Comparison of ENCODE assay signal across 6 fruit fly cellular contexts in the genomic region with DNA sequence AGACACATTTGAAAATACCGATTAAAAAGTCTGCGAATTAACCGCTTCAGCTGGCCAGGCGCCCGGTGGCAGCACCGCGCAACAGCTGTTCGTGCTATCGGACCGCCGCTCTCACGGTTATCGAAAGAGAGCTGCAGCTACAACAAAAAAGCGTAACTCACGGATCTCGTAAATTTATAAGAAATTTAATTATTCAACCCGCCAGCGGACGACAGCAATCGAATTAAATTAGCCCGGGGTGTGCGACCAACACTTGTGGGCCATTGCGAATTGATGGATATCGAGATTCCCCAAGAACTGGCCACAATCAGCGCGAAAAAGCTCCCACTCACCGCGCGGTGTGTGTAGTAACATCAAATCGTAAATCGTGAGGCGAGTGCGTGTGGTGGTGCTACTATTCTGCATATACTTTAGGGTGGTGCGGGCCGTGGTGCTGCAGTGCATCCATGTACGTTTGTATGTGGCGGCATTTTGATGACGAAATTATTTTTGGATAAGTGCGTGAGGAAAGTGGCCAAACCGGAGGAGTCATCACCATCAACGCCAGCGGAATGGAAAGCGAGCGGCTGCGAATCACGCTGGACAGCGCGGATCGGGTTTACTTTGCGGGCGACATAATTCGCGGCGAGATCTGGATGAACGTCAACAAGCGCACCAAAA.
TF ChIP-seq lines count a peak whose summit lies in the region.

A gene (plus strand): TSS at position 119 of the 660 bp plus-strand sequence.

- TF ChIP-seq CTCF in whole organism, embryonic (GFP tag; optimal IDR thresholded peaks at IDR 0.05; lab: Kevin White, UChicago): peak; percentile 9

TF ChIP-seq in whole organism, 6 proteins besides CTCF, POLR2A, EP300 and RAD21:
- TF ChIP-seq pan (optimal IDR thresholded peaks at IDR 0.05; lab: Kevin White, UChicago) (no peak), Dll (optimal IDR thresholded peaks at IDR 0.05; lab: Kevin White, UChicago) (peak; percentile 26), psq (optimal IDR thresholded peaks at IDR 0.05; lab: Kevin White, UChicago) (no peak)

TF ChIP-seq in whole organism, adult, 20 proteins besides CTCF, POLR2A, EP300 and RAD21:
- TF ChIP-seq tj (GFP tag; optimal IDR thresholded peaks at IDR 0.05; lab: Kevin White, UChicago) (no peak), CG14711 (tag; optimal IDR thresholded peaks at IDR 0.05; lab: Kevin White, UChicago) (no peak), Mnt (GFP tag; optimal IDR thresholded peaks at IDR 0.05; lab: Kevin White, UChicago) (peak; percentile 9), CG11617 (GFP tag; optimal IDR thresholded peaks at IDR 0.05; lab: Kevin White, UChicago) (no peak), cic (GFP tag; optimal IDR thresholded peaks at IDR 0.05; lab: Kevin White, UChicago) (peak; percentile 4), CG1620 (GFP tag; optimal IDR thresholded peaks at IDR 0.05; lab: Kevin White, UChicago) (no peak), CG7101 (tag; optimal IDR thresholded peaks at IDR 0.05; lab: Kevin White, UChicago) (no peak), CG33017 (tag; optimal IDR thresholded peaks at IDR 0.05; lab: Kevin White, UChicago) (no peak), cnc (optimal IDR thresholded peaks at IDR 0.05; lab: Kevin White, UChicago) (no peak), bab1 (GFP tag; optimal IDR thresholded peaks at IDR 0.05; lab: Kevin White, UChicago) (peak; percentile 30), kay (GFP tag; lab: Kevin White, UChicago; ENCODE audit: borderline replicate concordance) (no peak), Clk (GFP tag; optimal IDR thresholded peaks at IDR 0.05; lab: Kevin White, UChicago) (no peak), CG12768 (GFP tag; optimal IDR thresholded peaks at IDR 0.05; lab: Kevin White, UChicago) (no peak), pad (GFP tag; optimal IDR thresholded peaks at IDR 0.05; lab: Kevin White, UChicago) (no peak), toe (GFP tag; optimal IDR thresholded peaks at IDR 0.05; lab: Kevin White, UChicago) (no peak)
TF ChIP-seq in whole organism, adult: peak in this region for 3.

TF ChIP-seq in whole organism, embryonic, 481 proteins besides CTCF, POLR2A, EP300 and RAD21 (continues in another document):
- peak; percentile 2 for TF ChIP-seq HmgZ (tag; optimal IDR thresholded peaks at IDR 0.05; lab: Kevin White, UChicago)
- TF ChIP-seq CG12391 (tag; optimal IDR thresholded peaks at IDR 0.05; lab: Kevin White, UChicago): no peak
- no peak for TF ChIP-seq Tbp (GFP tag; optimal IDR thresholded peaks at IDR 0.05; lab: Kevin White, UChicago)
- peak; percentile 63 to 95 for TF ChIP-seq crp (GFP tag; optimal IDR thresholded peaks at IDR 0.05; lab: Kevin White, UChicago)
- no peak for TF ChIP-seq Sox102F (GFP tag; optimal IDR thresholded peaks at IDR 0.05; lab: Kevin White, UChicago)
- TF ChIP-seq CG2129 (GFP tag; IDR thresholded peaks at IDR 0.05; lab: Robert Waterston, UW; ENCODE audit: partially characterized antibody): 0 out of 2 replicates have a peak, but pooled peaks have one; percentile 16
- TF ChIP-seq BtbVII (GFP tag; optimal IDR thresholded peaks at IDR 0.05; lab: Kevin White, UChicago): no peak
- peak; percentile 66; the same call in 2 of the 3 replicates for TF ChIP-seq CG6791 (GFP tag; IDR thresholded peaks at IDR 0.05; lab: Robert Waterston, UW; ENCODE audit: partially characterized antibody)
- peak; percentile 42; the same call in 1 of the 2 replicates for TF ChIP-seq amos (GFP tag; IDR thresholded peaks at IDR 0.05; lab: Robert Waterston, UW; ENCODE audit: partially characterized antibody)
- peak; percentile 28 for TF ChIP-seq MESR4 (GFP tag; optimal IDR thresholded peaks at IDR 0.05; lab: Kevin White, UChicago)
- TF ChIP-seq CG42726 (GFP tag; IDR thresholded peaks at IDR 0.05; lab: Robert Waterston, UW; ENCODE audit: partially characterized antibody): no peak
- TF ChIP-seq esg (GFP tag; conservative IDR thresholded peaks at IDR 0.05; lab: Robert Waterston, UW): no peak
- peak; percentile 67 for TF ChIP-seq Dref (GFP tag; IDR thresholded peaks at IDR 0.05; lab: Robert Waterston, UW)
- peak; percentile 46 for TF ChIP-seq abd-A (tag; optimal IDR thresholded peaks at IDR 0.05; lab: Kevin White, UChicago)

TF ChIP-seq in whole organism, prepupa, 60 proteins besides CTCF, POLR2A, EP300 and RAD21:
- TF ChIP-seq CG6163 (GFP tag; IDR thresholded peaks at IDR 0.05; lab: Robert Waterston, UW) (0 out of 3 replicates have a peak, but pooled peaks have one; percentile 14), CG6276 (GFP tag; optimal IDR thresholded peaks at IDR 0.05; lab: Kevin White, UChicago) (peak; percentile 29), svp (GFP tag; lab: Kevin White, UChicago) (peak; percentile 62), Eip78C (GFP tag; lab: Kevin White, UChicago) (peak; percentile 64), vri (GFP tag; optimal IDR thresholded peaks at IDR 0.05; lab: Kevin White, UChicago) (peak; percentile 60), ss (GFP tag; optimal IDR thresholded peaks at IDR 0.05; lab: Kevin White, UChicago) (peak; percentile 13 to 36), CG10631 (GFP tag; optimal IDR thresholded peaks at IDR 0.05; lab: Kevin White, UChicago) (no peak), CG6854 (GFP tag; optimal IDR thresholded peaks at IDR 0.05; lab: Kevin White, UChicago) (peak; percentile 52), CG1621 (tag; optimal IDR thresholded peaks at IDR 0.05; lab: Kevin White, UChicago) (peak; percentile 3), fkh (GFP tag; optimal IDR thresholded peaks at IDR 0.05; lab: Kevin White, UChicago) (no peak), cyc (GFP tag; optimal IDR thresholded peaks at IDR 0.05; lab: Kevin White, UChicago) (no peak)

TF ChIP-seq in whole organism, pupa, 21 proteins besides CTCF, POLR2A, EP300 and RAD21:
- TF ChIP-seq CG8159 (tag; optimal IDR thresholded peaks at IDR 0.05; lab: Kevin White, UChicago) (peak; percentile 75), gl (tag; optimal IDR thresholded peaks at IDR 0.05; lab: Kevin White, UChicago) (no peak), CG10348 (GFP tag; IDR thresholded peaks at IDR 0.05; lab: Robert Waterston, UW) (no peak), CG15710 (tag; optimal IDR thresholded peaks at IDR 0.05; lab: Kevin White, UChicago) (no peak), CG12605 (GFP tag; IDR thresholded peaks at IDR 0.05; lab: Robert Waterston, UW) (no peak), CG13204 (GFP tag; optimal IDR thresholded peaks at IDR 0.05; lab: Kevin White, UChicago) (peak; percentile 36), rn (GFP tag; IDR thresholded peaks at IDR 0.05; lab: Robert Waterston, UW) (no peak), Pif1A (GFP tag; optimal IDR thresholded peaks at IDR 0.05; lab: Kevin White, UChicago) (no peak), CG4496 (GFP tag; IDR thresholded peaks at IDR 0.05; lab: Robert Waterston, UW) (peak; percentile 6; the same call in 1 of the 3 replicates), CG14655 (GFP tag; optimal IDR thresholded peaks at IDR 0.05; lab: Kevin White, UChicago) (no peak), CG32121 (GFP tag; IDR thresholded peaks at IDR 0.05; lab: Robert Waterston, UW) (peak; percentile 29; the same call in 1 of the 2 replicates), Snoo (tag; optimal IDR thresholded peaks at IDR 0.05; lab: Kevin White, UChicago) (no peak), CG9948 (tag; optimal IDR thresholded peaks at IDR 0.05; lab: Kevin White, UChicago) (no peak), fd96Ca (GFP tag; IDR thresholded peaks at IDR 0.05; lab: Robert Waterston, UW) (0 out of 3 replicates have a peak, but pooled peaks have one; percentile 37), D1 (tag; optimal IDR thresholded peaks at IDR 0.05; lab: Kevin White, UChicago) (no peak), Ets98B (GFP tag; IDR thresholded peaks at IDR 0.05; lab: Robert Waterston, UW) (no peak), Pif1B (GFP tag; optimal IDR thresholded peaks at IDR 0.05; lab: Kevin White, UChicago) (no peak), EcR (GFP tag; optimal IDR thresholded peaks at IDR 0.05; lab: Kevin White, UChicago) (no peak), CG34367 (tag; optimal IDR thresholded peaks at IDR 0.05; lab: Kevin White, UChicago) (no peak)
TF ChIP-seq in whole organism, pupa: peak in this region for 5.

TF ChIP-seq in whole organism, wandering third instar larva, 38 proteins besides CTCF, POLR2A, EP300 and RAD21:
- TF ChIP-seq rgr (GFP tag; optimal IDR thresholded peaks at IDR 0.05; lab: Kevin White, UChicago): no peak
- peak; percentile 10 for TF ChIP-seq Sp1 (GFP tag; optimal IDR thresholded peaks at IDR 0.05; lab: Kevin White, UChicago)
- no peak for TF ChIP-seq usp (GFP tag; optimal IDR thresholded peaks at IDR 0.05; lab: Kevin White, UChicago)
- peak; percentile 13 for TF ChIP-seq OdsH (GFP tag; optimal IDR thresholded peaks at IDR 0.05; lab: Kevin White, UChicago)
TF ChIP-seq in whole organism, wandering third instar larva: peak in this region for 2.
